Worm (Caenorhabditis elegans) whole organism, midembryonic: ENCODE results near the gene C29A12.22.

Experiments
- T22C8.4 ChIP-seq: fragments of 200-800 bp; sonication (Bioruptor generic); IDR thresholded peaks from 2 replicates; pipeline ENCODE4 v1.3.6; 2022; ENCODE audit warnings: missing genetic modification characterization, missing compliant biosample characterization
- cog-1 ChIP-seq: sonication (generic microtip); optimal IDR thresholded peaks from 2 replicates; lab custom pipeline; 2016; ENCODE audit warnings: missing genetic modification characterization, missing compliant biosample characterization
- flt-1 ChIP-seq: fragments of 200-800 bp; sonication (Bioruptor generic); IDR thresholded peaks from 2 replicates; pipeline ENCODE4 v1.3.6; 2022; ENCODE audit warnings: missing genetic modification characterization, missing compliant biosample characterization
- klf-2 ChIP-seq: fragments of 200-800 bp; sonication (Bioruptor generic); conservative IDR thresholded peaks from 2 replicates; pipeline ENCODE4 v1.3.6; 2022; ENCODE audit warnings: missing genetic modification reagents, missing genetic modification characterization, missing compliant biosample characterization
- med-1 ChIP-seq: sonication (generic microtip); optimal IDR thresholded peaks from 2 replicates; lab custom pipeline; 2017; ENCODE audit warnings: missing genetic modification characterization, mild to moderate bottlenecking, missing compliant biosample characterization, antibody characterized with exemption, missing genetic modification reagents; ENCODE audit not compliant: insufficient read depth
- ref-1 ChIP-seq: fragments of 200-800 bp; sonication (Bioruptor generic); conservative IDR thresholded peaks from 2 replicates; pipeline ENCODE4 v1.3.6; 2022; ENCODE audit warnings: missing genetic modification reagents, missing genetic modification characterization, missing compliant biosample characterization
- tab-1 ChIP-seq: fragments of 200-800 bp; sonication (Bioruptor generic); IDR thresholded peaks from 2 replicates; pipeline ENCODE4 v1.3.6; 2022; ENCODE audit warnings: missing genetic modification characterization, missing compliant biosample characterization
- ztf-23 ChIP-seq: fragments of 200-800 bp; sonication (Bioruptor generic); IDR thresholded peaks from 2 replicates; pipeline ENCODE4 v1.3.6; 2022; ENCODE audit warnings: missing genetic modification reagents, missing genetic modification characterization, missing compliant biosample characterization
- ztf-29 ChIP-seq: fragments of 200-800 bp; sonication (Bioruptor generic); IDR thresholded peaks from 2 replicates; pipeline ENCODE4 v1.3.6; 2022; ENCODE audit warnings: missing genetic modification reagents, missing genetic modification characterization, missing compliant biosample characterization

Gene C29A12.22

ce11 chrV:10811763-10812162, at the start of gene C29A12.22:
Gene C29A12.22 (plus strand): TSS chrV:10812063.
- TF ChIP-seq ztf-23 (GFP tag; lab: Robert Waterston, UW) (no peak), ztf-29 (GFP tag; lab: Robert Waterston, UW) (no peak), T22C8.4 (GFP tag; lab: Robert Waterston, UW) (no peak), tab-1 (no peak), cog-1 (tag; lab: Kevin White, UChicago) (no peak)

- no peak for TF ChIP-seq ztf-29 (GFP tag; lab: Robert Waterston, UW)
- no peak for TF ChIP-seq ztf-23 (GFP tag; lab: Robert Waterston, UW)
- TF ChIP-seq cog-1 (tag; lab: Kevin White, UChicago): no peak
- TF ChIP-seq tab-1: no peak
- no peak for TF ChIP-seq ref-1
- TF ChIP-seq flt-1 (GFP tag; lab: Robert Waterston, UW): no peak
- no peak for TF ChIP-seq med-1
- no peak for TF ChIP-seq klf-2 (GFP tag; lab: Robert Waterston, UW)
- TF ChIP-seq T22C8.4 (GFP tag; lab: Robert Waterston, UW): no peak
Observed at ce11 chrV:10762695-10763094, 49.2 kb upstream of the C29A12.22 start, which contains the start of gene sre-6. Gene sre-6 (minus strand): TSS chrV:10762795.

- TF ChIP-seq ztf-23 (GFP tag; lab: Robert Waterston, UW) (no peak), klf-2 (GFP tag; lab: Robert Waterston, UW) (no peak), T22C8.4 (GFP tag; lab: Robert Waterston, UW) (no peak), ztf-29 (GFP tag; lab: Robert Waterston, UW) (no peak), tab-1 (no peak), ref-1 (no peak), cog-1 (tag; lab: Kevin White, UChicago) (no peak)
Observed at ce11 chrV:10764066-10764465, 47.8 kb upstream of the C29A12.22 start, which contains the start of gene ocr-1. Gene ocr-1 (plus strand): TSS chrV:10764366.

ce11 chrV:10768892-10769291, 43.0 kb upstream of the C29A12.22 start:
- TF ChIP-seq med-1 (no peak), ref-1 (no peak), tab-1 (no peak), ztf-23 (GFP tag; lab: Robert Waterston, UW) (no peak), klf-2 (GFP tag; lab: Robert Waterston, UW) (no peak), T22C8.4 (GFP tag; lab: Robert Waterston, UW) (no peak)

- no peak for TF ChIP-seq ref-1
- no peak for TF ChIP-seq ztf-29 (GFP tag; lab: Robert Waterston, UW)
- no peak for TF ChIP-seq med-1
- TF ChIP-seq tab-1: no peak
- no peak for TF ChIP-seq flt-1 (GFP tag; lab: Robert Waterston, UW)
- no peak for TF ChIP-seq ztf-23 (GFP tag; lab: Robert Waterston, UW)
- TF ChIP-seq cog-1 (tag; lab: Kevin White, UChicago): no peak
- no peak for TF ChIP-seq klf-2 (GFP tag; lab: Robert Waterston, UW)
- TF ChIP-seq T22C8.4 (GFP tag; lab: Robert Waterston, UW): no peak
Observed at ce11 chrV:10770026-10770425, 41.8 kb upstream of the C29A12.22 start, which contains the start of the genes D1054.1 and pas-2. Gene D1054.1 (minus strand): TSS chrV:10770217. Gene pas-2 (plus strand): TSS chrV:10770368.

- TF ChIP-seq med-1: no peak
- TF ChIP-seq ztf-23 (GFP tag; lab: Robert Waterston, UW): no peak
- no peak for TF ChIP-seq cog-1 (tag; lab: Kevin White, UChicago)
- no peak for TF ChIP-seq klf-2 (GFP tag; lab: Robert Waterston, UW)
- no peak for TF ChIP-seq T22C8.4 (GFP tag; lab: Robert Waterston, UW)
Observed at ce11 chrV:10771390-10771789, 40.5 kb upstream of the C29A12.22 start, which contains the start of gene D1054.3. Gene D1054.3 (plus strand): TSS chrV:10771451.

- TF ChIP-seq flt-1 (GFP tag; lab: Robert Waterston, UW) (no peak), ztf-29 (GFP tag; lab: Robert Waterston, UW) (no peak), ref-1 (no peak), ztf-23 (GFP tag; lab: Robert Waterston, UW) (no peak), klf-2 (GFP tag; lab: Robert Waterston, UW) (no peak)
Observed at ce11 chrV:10773216-10773615, 38.6 kb upstream of the C29A12.22 start.

- TF ChIP-seq ztf-23 (GFP tag; lab: Robert Waterston, UW) (no peak), cog-1 (tag; lab: Kevin White, UChicago) (no peak), klf-2 (GFP tag; lab: Robert Waterston, UW) (no peak), ref-1 (no peak), med-1 (no peak)
Observed at ce11 chrV:10776528-10777055, 35.3 kb upstream of the C29A12.22 start, which contains the start of gene D1054.5. Gene D1054.5 (minus strand): TSS chrV:10776578.

ce11 chrV:10784011-10784410, 27.9 kb upstream of the C29A12.22 start, which contains the start of gene D1054.8:
Gene D1054.8 (plus strand): TSS chrV:10784311.
- TF ChIP-seq ztf-29 (GFP tag; lab: Robert Waterston, UW): no peak

ce11 chrV:10790921-10791320, 20.9 kb upstream of the C29A12.22 start, which contains the start of gene D1054.9:
Gene D1054.9 (minus strand): TSS chrV:10791057.
- TF ChIP-seq ztf-29 (GFP tag; lab: Robert Waterston, UW) (no peak), ref-1 (no peak), flt-1 (GFP tag; lab: Robert Waterston, UW) (no peak), klf-2 (GFP tag; lab: Robert Waterston, UW) (no peak), med-1 (no peak), tab-1 (no peak), ztf-23 (GFP tag; lab: Robert Waterston, UW) (no peak), T22C8.4 (GFP tag; lab: Robert Waterston, UW) (no peak), cog-1 (tag; lab: Kevin White, UChicago) (no peak)

ce11 chrV:10792775-10793174, 19.1 kb upstream of the C29A12.22 start, which contains the start of gene D1054.10:
Gene D1054.10 (minus strand): TSS chrV:10792875.
- no peak for TF ChIP-seq flt-1 (GFP tag; lab: Robert Waterston, UW)
- no peak for TF ChIP-seq cog-1 (tag; lab: Kevin White, UChicago)
- no peak for TF ChIP-seq T22C8.4 (GFP tag; lab: Robert Waterston, UW)
- TF ChIP-seq tab-1: no peak
- TF ChIP-seq med-1: no peak
- no peak for TF ChIP-seq klf-2 (GFP tag; lab: Robert Waterston, UW)
- no peak for TF ChIP-seq ref-1
- TF ChIP-seq ztf-29 (GFP tag; lab: Robert Waterston, UW): no peak
- no peak for TF ChIP-seq ztf-23 (GFP tag; lab: Robert Waterston, UW)
